Worm (Caenorhabditis elegans) whole organism, L4/young adult: ENCODE measurements around the gene ugt-49.

Experiments used
- dao-5 ChIP-seq: sonication (generic microtip); optimal IDR thresholded peaks from 2 replicates; lab custom pipeline; 2016; ENCODE audit warnings: missing genotype, missing genetic modification characterization, moderate library complexity, missing compliant biosample characterization
- him-1 ChIP-seq: sonication (generic microtip); optimal IDR thresholded peaks from 2 replicates; lab custom pipeline; 2016; ENCODE audit warnings: missing genotype, missing genetic modification reagents, missing genetic modification characterization, missing compliant biosample characterization

- TF ChIP-seq him-1 (tag; lab: Kevin White, UChicago) (no peak), dao-5 (tag; lab: Kevin White, UChicago) (no peak)
These were observed 7.6 kb downstream of the ugt-49 start for ce11 chrV:10379761-10380160.
